Fruit fly (Drosophila melanogaster) whole organism, embryonic: Measurements from ENCODE around the gene CG6277.

Experiments
- Atf-2 ChIP-seq: fragments of 200-800 bp; sonication (Bioruptor generic); optimal IDR thresholded peaks from 2 replicates; lab custom pipeline; 2016; ENCODE audit warnings: missing biosample characterization, missing genetic modification characterization
- Atf3 ChIP-seq: fragments of 200-800 bp; sonication (Bioruptor generic); optimal IDR thresholded peaks from 3 replicates; lab custom pipeline; 2016; ENCODE audit warnings: missing biosample characterization, missing genetic modification characterization
- CG10147 ChIP-seq: fragments of 200-800 bp; sonication (Bioruptor generic); optimal IDR thresholded peaks from 2 replicates; lab custom pipeline; 2019; ENCODE audit warnings: missing biosample characterization, mild to moderate bottlenecking, missing genetic modification characterization, moderate library complexity
- CG11247 ChIP-seq: fragments of 200-800 bp; sonication (Bioruptor generic); IDR thresholded peaks from 2 replicates; pipeline ENCODE4 v1.3.6; 2022; ENCODE audit warnings: missing biosample characterization, missing genetic modification characterization
- CG18599 ChIP-seq: fragments of 200-800 bp; sonication (Bioruptor generic); optimal IDR thresholded peaks from 3 replicates; lab custom pipeline; 2017; ENCODE audit warnings: missing biosample characterization, missing genetic modification characterization, mild to moderate bottlenecking, moderate library complexity, missing genetic modification reagents
- CG2889 ChIP-seq: fragments of 200-800 bp; sonication (Bioruptor generic); IDR thresholded peaks from 3 replicates; pipeline ENCODE4 v1.3.6; 2022; ENCODE audit warnings: missing biosample characterization, missing genetic modification characterization
- CG30431 ChIP-seq: fragments of 200-800 bp; sonication (Bioruptor generic); optimal IDR thresholded peaks from 2 replicates; lab custom pipeline; 2017; ENCODE audit warnings: missing biosample characterization, missing genetic modification characterization
- CG33213 ChIP-seq: fragments of 200-800 bp; sonication (Bioruptor generic); optimal IDR thresholded peaks from 3 replicates; lab custom pipeline; 2016; ENCODE audit warnings: missing biosample characterization, missing genetic modification characterization
- CG34224 ChIP-seq: fragments of 200-800 bp; sonication (Bioruptor generic); IDR thresholded peaks from 3 replicates; pipeline ENCODE4 v1.3.6; 2022; ENCODE audit warnings: missing biosample characterization, missing genetic modification characterization; ENCODE audit not compliant: partially characterized antibody
- CG6813 ChIP-seq: fragments of 200-800 bp; sonication (Bioruptor generic); optimal IDR thresholded peaks from 2 replicates; lab custom pipeline; 2017; ENCODE audit warnings: missing biosample characterization, missing genetic modification characterization, mild to moderate bottlenecking, moderate library complexity, missing genetic modification reagents
- CG7987 ChIP-seq: fragments of 200-800 bp; sonication (Bioruptor generic); optimal IDR thresholded peaks from 2 replicates; lab custom pipeline; 2018; ENCODE audit warnings: missing biosample characterization, mild to moderate bottlenecking, missing genetic modification characterization, moderate library complexity
- CG8281 ChIP-seq: fragments of 200-800 bp; sonication (Bioruptor generic); optimal IDR thresholded peaks from 2 replicates; lab custom pipeline; 2018; ENCODE audit warnings: missing biosample characterization, mild to moderate bottlenecking, missing genetic modification characterization, moderate library complexity
- CG8478 ChIP-seq: fragments of >200 bp; optimal IDR thresholded peaks from 2 replicates; lab custom pipeline; 2018
- CG8924 ChIP-seq: fragments of 200-800 bp; optimal IDR thresholded peaks from 3 replicates; lab custom pipeline; 2019; ENCODE audit warnings: missing biosample characterization, mild to moderate bottlenecking, missing genetic modification characterization, moderate library complexity
- CTCF ChIP-seq: fragments of 200-800 bp; sonication (Bioruptor generic); optimal IDR thresholded peaks from 2 replicates; lab custom pipeline; 2017; ENCODE audit warnings: missing biosample characterization, mild to moderate bottlenecking, missing genetic modification characterization, moderate library complexity
- CrebB ChIP-seq: fragments of 200-800 bp; sonication (Bioruptor generic); optimal IDR thresholded peaks from 3 replicates; lab custom pipeline; 2018; ENCODE audit warnings: missing biosample characterization, mild to moderate bottlenecking, missing genetic modification characterization
- Dad ChIP-seq: fragments of 200-800 bp; sonication (Bioruptor generic); optimal IDR thresholded peaks from 3 replicates; lab custom pipeline; 2016; ENCODE audit warnings: missing biosample characterization, missing genetic modification characterization
- Dfd ChIP-seq, 2 experiments: fragments of >200 bp; optimal IDR thresholded peaks; 2 replicates each; lab custom pipeline; 2017; ENCODE audit warnings: missing biosample characterization in 2 of 2, missing genetic modification characterization in 2 of 2
- Dll ChIP-seq: fragments of 200-800 bp; sonication (Bioruptor generic); IDR thresholded peaks from 4 replicates; pipeline ENCODE4 v1.3.6; 2022; ENCODE audit warnings: missing biosample characterization, missing genetic modification characterization; ENCODE audit not compliant: partially characterized antibody
- Fer2 ChIP-seq: fragments of 200-800 bp; sonication (Bioruptor generic); optimal IDR thresholded peaks from 2 replicates; lab custom pipeline; 2018; ENCODE audit warnings: missing biosample characterization, mild to moderate bottlenecking, missing genetic modification characterization, moderate library complexity
- Fer3 ChIP-seq: fragments of 200-800 bp; sonication (Bioruptor generic); optimal IDR thresholded peaks from 2 replicates; lab custom pipeline; 2018; ENCODE audit warnings: missing biosample characterization, mild to moderate bottlenecking, missing genetic modification characterization, moderate library complexity
- GATAe ChIP-seq: fragments of 200-800 bp; sonication (Bioruptor generic); conservative IDR thresholded peaks from 2 replicates; pipeline ENCODE4 v1.3.6; 2022; ENCODE audit warnings: missing biosample characterization, missing genetic modification characterization
- Hr78 ChIP-seq, 2 experiments: fragments of 200-800 bp in 1 of 2; fragments of >200 bp in 1 of 2; sonication (Bioruptor generic) in 1 of 2; optimal IDR thresholded peaks; 2 replicates each; lab custom pipeline; 2017 to 2019; ENCODE audit warnings: missing biosample characterization in 2 of 2, missing genetic modification characterization in 2 of 2, mild to moderate bottlenecking in 1 of 2, moderate library complexity in 1 of 2
- Lpt ChIP-seq: fragments of >200 bp; optimal IDR thresholded peaks from 2 replicates; lab custom pipeline; 2018; ENCODE audit warnings: missing biosample characterization, missing genetic modification characterization
- MESR4 ChIP-seq: fragments of 200-800 bp; sonication (Bioruptor generic); optimal IDR thresholded peaks from 2 replicates; lab custom pipeline; 2018; ENCODE audit warnings: missing biosample characterization, mild to moderate bottlenecking, missing genetic modification characterization, moderate library complexity
- Meics ChIP-seq: fragments of 200-800 bp; sonication (Bioruptor generic); optimal IDR thresholded peaks from 2 replicates; lab custom pipeline; 2017; ENCODE audit warnings: missing biosample characterization, mild to moderate bottlenecking, missing genetic modification characterization
- Nf-YA ChIP-seq: fragments of 200-800 bp; sonication (Bioruptor generic); IDR thresholded peaks from 2 replicates; pipeline ENCODE4 v1.3.6; 2022; ENCODE audit warnings: missing biosample characterization, missing genetic modification characterization
- Ptx1 ChIP-seq: fragments of 200-800 bp; sonication (Bioruptor generic); IDR thresholded peaks from 2 replicates; pipeline ENCODE4 v1.3.6; 2022; ENCODE audit warnings: missing biosample characterization, missing genetic modification characterization
- Rfx ChIP-seq: fragments of 200-800 bp; sonication (Bioruptor generic); IDR thresholded peaks from 2 replicates; pipeline ENCODE4 v1.3.6; 2022; ENCODE audit warnings: missing biosample characterization, missing genetic modification characterization
- Sox102F ChIP-seq: fragments of 200-800 bp; sonication (Bioruptor generic); optimal IDR thresholded peaks from 2 replicates; lab custom pipeline; 2018; ENCODE audit warnings: missing biosample characterization, mild to moderate bottlenecking, missing genetic modification characterization, moderate library complexity
- Sry-δ ChIP-seq: fragments of 200-800 bp; sonication (Bioruptor generic); optimal IDR thresholded peaks from 2 replicates; lab custom pipeline; 2016; ENCODE audit warnings: missing biosample characterization, missing genetic modification characterization
- abd-A ChIP-seq: fragments of 200-800 bp; sonication (Bioruptor generic); optimal IDR thresholded peaks from 3 replicates; lab custom pipeline; 2019; ENCODE audit warnings: missing biosample characterization, mild to moderate bottlenecking, missing genetic modification characterization, moderate library complexity
- al ChIP-seq: fragments of 200-800 bp; sonication (Bioruptor generic); IDR thresholded peaks from 2 replicates; pipeline ENCODE4 v1.3.6; 2022; ENCODE audit warnings: missing biosample characterization, missing genetic modification characterization
- ap ChIP-seq: fragments of 200-800 bp; sonication (Bioruptor generic); IDR thresholded peaks from 2 replicates; pipeline ENCODE4 v1.3.6; 2022; ENCODE audit warnings: missing biosample characterization, missing genetic modification characterization
- ara ChIP-seq: fragments of 200-800 bp; sonication (Bioruptor generic); IDR thresholded peaks from 2 replicates; pipeline ENCODE4 v1.3.6; 2022; ENCODE audit warnings: missing biosample characterization, missing genetic modification characterization
- caup ChIP-seq: fragments of 200-800 bp; sonication (Bioruptor generic); optimal IDR thresholded peaks from 3 replicates; lab custom pipeline; 2017; ENCODE audit warnings: missing biosample characterization, mild to moderate bottlenecking, missing genetic modification characterization, moderate library complexity; ENCODE audit not compliant: severe bottlenecking
- crol ChIP-seq: fragments of 200-800 bp; sonication (Bioruptor generic); IDR thresholded peaks from 2 replicates; pipeline ENCODE4 v1.3.6; 2022; ENCODE audit warnings: missing biosample characterization, missing genetic modification characterization
- dmrt99B ChIP-seq: fragments of 200-800 bp; sonication (Bioruptor generic); optimal IDR thresholded peaks from 2 replicates; lab custom pipeline; 2018; ENCODE audit warnings: missing biosample characterization, mild to moderate bottlenecking, missing genetic modification characterization, moderate library complexity
- ewg ChIP-seq: fragments of 200-800 bp; sonication (Bioruptor generic); optimal IDR thresholded peaks from 3 replicates; lab custom pipeline; 2017; ENCODE audit warnings: mild to moderate bottlenecking, missing biosample characterization, missing genetic modification reagents, missing genetic modification characterization
- fd102C ChIP-seq: fragments of 200-800 bp; sonication (Bioruptor generic); optimal IDR thresholded peaks from 2 replicates; lab custom pipeline; 2018; ENCODE audit warnings: missing biosample characterization, mild to moderate bottlenecking, missing genetic modification characterization, moderate library complexity
- gcm ChIP-seq: fragments of 200-800 bp; sonication (Bioruptor generic); optimal IDR thresholded peaks from 2 replicates; lab custom pipeline; 2019; ENCODE audit warnings: missing biosample characterization, mild to moderate bottlenecking, missing genetic modification characterization, moderate library complexity
- her ChIP-seq: fragments of 200-800 bp; sonication (Bioruptor generic); optimal IDR thresholded peaks from 2 replicates; lab custom pipeline; 2016; ENCODE audit warnings: missing biosample characterization, missing genetic modification characterization
- inv ChIP-seq: fragments of 200-800 bp; sonication (Bioruptor generic); IDR thresholded peaks from 2 replicates; pipeline ENCODE4 v1.3.6; 2022; ENCODE audit warnings: missing biosample characterization, missing genetic modification characterization; ENCODE audit not compliant: partially characterized antibody
- lab ChIP-seq: fragments of 200-800 bp; sonication (Bioruptor generic); optimal IDR thresholded peaks from 3 replicates; lab custom pipeline; 2017; ENCODE audit warnings: missing biosample characterization, missing genetic modification characterization, mild to moderate bottlenecking, moderate library complexity, missing genetic modification reagents
- pan ChIP-seq, 4 experiments: fragments of >200 bp in 3 of 4; fragments of 200-800 bp in 1 of 4; sonication (Bioruptor generic) in 1 of 4; optimal IDR thresholded peaks in 3 of 4; IDR thresholded peaks in 1 of 4; 2 replicates each; pipeline versions ENCODE4 v1.3.6 to Lab custom; 2017 to 2022; ENCODE audit warnings: missing biosample characterization in 2 of 4, missing genetic modification characterization in 2 of 4, mixed read lengths in 1 of 4
- repo ChIP-seq: fragments of 200-800 bp; sonication (Bioruptor generic); optimal IDR thresholded peaks from 2 replicates; lab custom pipeline; 2016; ENCODE audit warnings: missing biosample characterization, missing genetic modification characterization
- shn ChIP-seq: fragments of 200-800 bp; sonication (Bioruptor generic); optimal IDR thresholded peaks from 3 replicates; lab custom pipeline; 2016; ENCODE audit warnings: missing biosample characterization, missing genetic modification characterization
- slp2 ChIP-seq: fragments of 200-800 bp; sonication (Bioruptor generic); optimal IDR thresholded peaks from 2 replicates; lab custom pipeline; 2016; ENCODE audit warnings: missing biosample characterization, missing genetic modification characterization
- stc ChIP-seq: fragments of 200-800 bp; sonication (Bioruptor generic); IDR thresholded peaks from 2 replicates; pipeline ENCODE4 v1.3.6; 2022; ENCODE audit warnings: missing biosample characterization, missing genetic modification characterization

CG6277 gene

DNA sequence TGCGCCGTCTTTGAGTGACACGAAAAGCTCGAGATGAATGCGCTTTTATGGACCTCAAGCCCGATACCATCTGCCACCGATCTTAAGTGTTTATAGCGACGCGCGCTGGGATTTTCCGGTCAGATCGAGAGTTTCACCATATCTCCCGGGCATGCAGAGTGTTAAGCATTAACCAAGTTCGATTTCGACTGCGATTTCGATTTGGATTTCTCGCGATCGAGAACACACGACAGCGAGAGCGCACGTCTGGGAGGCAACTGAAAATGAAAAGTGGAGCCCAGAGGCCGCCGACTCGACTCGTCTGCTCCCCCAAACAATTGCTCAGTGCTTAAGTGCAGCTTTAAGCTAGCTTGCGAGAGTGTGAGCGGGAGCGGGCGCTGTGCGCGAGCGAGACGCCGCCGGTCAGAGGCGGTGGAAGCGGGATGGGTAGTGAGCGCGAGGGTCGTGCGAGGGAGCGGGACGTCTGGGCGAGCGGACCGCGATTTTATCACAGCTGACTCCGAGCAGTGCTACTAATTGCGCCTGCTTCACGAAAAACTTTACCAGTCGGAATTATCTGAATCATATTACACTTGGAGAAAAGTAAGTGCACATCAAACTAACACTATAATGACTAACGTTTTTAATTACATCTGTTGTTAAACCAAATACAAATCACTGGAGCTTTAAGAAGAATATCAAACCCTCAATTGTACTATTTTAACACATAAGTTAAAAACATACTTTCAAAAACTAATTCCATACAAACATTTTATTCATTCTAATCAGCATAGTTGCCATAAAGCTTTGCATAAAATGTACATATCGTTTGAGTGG, 47.0 kb upstream of the CG6277 start, which contains the start of gene spz (continued):
- TF ChIP-seq lab (GFP tag; lab: Kevin White, UChicago) (peak; percentile 28), abd-A (tag; lab: Kevin White, UChicago) (no peak), CG11247 (no peak), gcm (no peak), stc (GFP tag; lab: Robert Waterston, UW) (peak; percentile 14; the same call in 1 of the 2 replicates), Dad (GFP tag; lab: Kevin White, UChicago) (no peak), Rfx (no peak), dmrt99B (tag; lab: Kevin White, UChicago) (peak; percentile 64), Hr78 (GFP tag; optimal IDR thresholded peaks at IDR 0.05; lab: Kevin White, UChicago) (peak in 1 of 2 experiments; percentile 4), CG18599 (GFP tag; lab: Kevin White, UChicago) (peak; percentile 3), CG10147 (GFP tag; lab: Kevin White, UChicago) (no peak), CG7987 (no peak), CG33213 (GFP tag; lab: Kevin White, UChicago) (no peak), fd102C (no peak), Atf-2 (GFP tag; lab: Kevin White, UChicago) (no peak), Dll (GFP tag; lab: Robert Waterston, UW) (no peak), CG34224 (GFP tag; lab: Robert Waterston, UW) (no peak; the same call in 2 of the 3 replicates), CTCF (GFP tag; lab: Kevin White, UChicago) (no peak), crol (GFP tag; lab: Robert Waterston, UW) (peak; percentile 95), MESR4 (GFP tag; lab: Kevin White, UChicago) (no peak), CG8281 (tag; lab: Kevin White, UChicago) (no peak), pan (optimal IDR thresholded peaks at IDR 0.05; lab: Kevin White, UChicago) (no peak), pan (GFP tag; optimal IDR thresholded peaks at IDR 0.05 in 1 of 2, IDR thresholded peaks at IDR 0.05 in 1 of 2) (peak in 1 of 2 experiments; percentile 29), Lpt (GFP tag; lab: Kevin White, UChicago) (no peak), Fer3 (tag; lab: Kevin White, UChicago) (no peak), her (no peak), repo (GFP tag; lab: Kevin White, UChicago) (peak; percentile 14), Nf-YA (GFP tag; lab: Robert Waterston, UW) (no peak), GATAe (no peak), CG30431 (GFP tag; lab: Kevin White, UChicago) (no peak), ara (GFP tag; lab: Robert Waterston, UW) (no peak), Atf3 (no peak), CrebB (tag; lab: Kevin White, UChicago) (no peak), Ptx1 (GFP tag; lab: Robert Waterston, UW) (peak; percentile 40; the same call in 1 of the 2 replicates), shn (GFP tag; lab: Kevin White, UChicago) (no peak), Sry-δ (GFP tag; lab: Kevin White, UChicago) (no peak), caup (GFP tag; lab: Kevin White, UChicago) (no peak), slp2 (no peak), Dfd (GFP tag; optimal IDR thresholded peaks at IDR 0.05; lab: Kevin White, UChicago) (no peak), inv (GFP tag; lab: Robert Waterston, UW) (no peak), CG8924 (tag; lab: Kevin White, UChicago) (no peak), al (GFP tag; lab: Robert Waterston, UW) (0 out of 2 replicates have a peak, but pooled peaks have one; percentile 6), Sox102F (peak; percentile 54), Fer2 (no peak), CG6813 (GFP tag; lab: Kevin White, UChicago) (no peak), ap (GFP tag; lab: Robert Waterston, UW) (no peak), Meics (GFP tag; lab: Kevin White, UChicago) (peak; percentile 7), CG2889 (GFP tag; lab: Robert Waterston, UW) (no peak), CG8478 (lab: Kevin White, UChicago) (peak; percentile 74), ewg (no peak)
